Fruit fly (Drosophila melanogaster) whole organism, embryonic: Measurements from ENCODE around the gene mdlc.
A peak's percentile ranks its signal among the peaks of the same experiment; 100 is the strongest.

ENCODE experiments used
- Aef1 ChIP-seq: fragments of 200-800 bp; sonication (Bioruptor generic); IDR thresholded peaks from 3 replicates; pipeline ENCODE4 v1.3.6; 2022; ENCODE audit warnings: missing biosample characterization, missing genetic modification characterization
- Blimp-1 ChIP-seq: fragments of 200-800 bp; sonication (Bioruptor generic); optimal IDR thresholded peaks from 3 replicates; lab custom pipeline; 2018; ENCODE audit warnings: missing biosample characterization, missing genetic modification characterization, mild to moderate bottlenecking, moderate library complexity, missing genetic modification reagents
- BtbVII ChIP-seq: fragments of 200-800 bp; sonication (Bioruptor generic); optimal IDR thresholded peaks from 3 replicates; lab custom pipeline; 2017; ENCODE audit warnings: missing biosample characterization, mild to moderate bottlenecking, missing genetic modification characterization
- CG10321 ChIP-seq: fragments of 200-800 bp; sonication (Bioruptor generic); IDR thresholded peaks from 2 replicates; pipeline ENCODE4 v1.3.6; 2022; ENCODE audit warnings: missing biosample characterization, missing genetic modification characterization
- CG10959 ChIP-seq: fragments of 200-800 bp; sonication (Bioruptor generic); IDR thresholded peaks from 2 replicates; pipeline ENCODE4 v1.3.6; 2022; ENCODE audit warnings: missing biosample characterization, missing genetic modification characterization
- CG11085 ChIP-seq: fragments of 200-800 bp; sonication (Bioruptor generic); IDR thresholded peaks from 2 replicates; pipeline ENCODE4 v1.3.6; 2022; ENCODE audit warnings: missing biosample characterization, missing genetic modification characterization
- CG12659 ChIP-seq: fragments of 200-800 bp; sonication (Bioruptor generic); optimal IDR thresholded peaks from 3 replicates; lab custom pipeline; 2017; ENCODE audit warnings: mild to moderate bottlenecking, missing biosample characterization, missing genetic modification reagents, missing genetic modification characterization
- CG13296 ChIP-seq: fragments of 200-800 bp; sonication (Bioruptor generic); optimal IDR thresholded peaks from 3 replicates; lab custom pipeline; 2018; ENCODE audit warnings: missing biosample characterization, mild to moderate bottlenecking, missing genetic modification characterization
- CG14441 ChIP-seq: fragments of 200-800 bp; sonication (Bioruptor generic); IDR thresholded peaks from 2 replicates; pipeline ENCODE4 v1.3.6; 2022; ENCODE audit warnings: missing biosample characterization, missing genetic modification characterization
- CG15011 ChIP-seq: fragments of 200-800 bp; sonication (Bioruptor generic); optimal IDR thresholded peaks from 3 replicates; lab custom pipeline; 2018; ENCODE audit warnings: missing biosample characterization, mild to moderate bottlenecking, missing genetic modification characterization
- CG15269 ChIP-seq: fragments of 200-800 bp; sonication (Bioruptor generic); optimal IDR thresholded peaks from 2 replicates; lab custom pipeline; 2018; ENCODE audit warnings: missing biosample characterization, mild to moderate bottlenecking, missing genetic modification characterization, moderate library complexity
- CG16813 ChIP-seq: fragments of 200-800 bp; sonication (Bioruptor generic); IDR thresholded peaks from 3 replicates; pipeline ENCODE4 v1.3.6; 2022; ENCODE audit warnings: missing biosample characterization, missing genetic modification characterization; ENCODE audit not compliant: partially characterized antibody
- CG17186 ChIP-seq: fragments of 200-800 bp; sonication (Bioruptor generic); optimal IDR thresholded peaks from 3 replicates; lab custom pipeline; 2017; ENCODE audit warnings: missing biosample characterization, missing genetic modification reagents, missing genetic modification characterization
- CG17361 ChIP-seq: fragments of 200-800 bp; sonication (Bioruptor generic); IDR thresholded peaks from 3 replicates; pipeline ENCODE4 v1.3.6; 2022; ENCODE audit warnings: missing biosample characterization, missing genetic modification characterization
- CG18011 ChIP-seq: fragments of 200-800 bp; sonication (Bioruptor generic); optimal IDR thresholded peaks from 2 replicates; lab custom pipeline; 2017; ENCODE audit warnings: missing biosample characterization, missing genetic modification characterization, mild to moderate bottlenecking, moderate library complexity, missing genotype
- CG3065 ChIP-seq: fragments of 200-800 bp; sonication (Bioruptor generic); optimal IDR thresholded peaks from 2 replicates; lab custom pipeline; 2016; ENCODE audit warnings: missing biosample characterization, missing genetic modification characterization
- CG34224 ChIP-seq: fragments of 200-800 bp; sonication (Bioruptor generic); IDR thresholded peaks from 3 replicates; pipeline ENCODE4 v1.3.6; 2022; ENCODE audit warnings: missing biosample characterization, missing genetic modification characterization; ENCODE audit not compliant: partially characterized antibody
- CG4820 ChIP-seq: fragments of 200-800 bp; sonication (Bioruptor generic); optimal IDR thresholded peaks from 3 replicates; lab custom pipeline; 2016; ENCODE audit warnings: missing biosample characterization, missing genetic modification characterization
- CG5245 ChIP-seq: fragments of 200-800 bp; sonication (Bioruptor generic); optimal IDR thresholded peaks from 3 replicates; lab custom pipeline; 2016; ENCODE audit warnings: missing biosample characterization, missing genetic modification characterization
- CG7745 ChIP-seq: fragments of 200-800 bp; sonication (Bioruptor generic); optimal IDR thresholded peaks from 2 replicates; lab custom pipeline; 2018; ENCODE audit warnings: missing biosample characterization, mild to moderate bottlenecking, missing genetic modification characterization, moderate library complexity
- CG8765 ChIP-seq: fragments of 200-800 bp; sonication (Bioruptor generic); IDR thresholded peaks from 2 replicates; pipeline ENCODE4 v1.3.6; 2022; ENCODE audit warnings: missing biosample characterization, missing genetic modification characterization
- CG9437 ChIP-seq: fragments of 200-800 bp; sonication (Bioruptor generic); optimal IDR thresholded peaks from 2 replicates; lab custom pipeline; 2018; ENCODE audit warnings: missing biosample characterization, mild to moderate bottlenecking, missing genetic modification characterization
- CG9727 ChIP-seq: fragments of 200-800 bp; sonication (Bioruptor generic); optimal IDR thresholded peaks from 3 replicates; lab custom pipeline; 2017; ENCODE audit warnings: missing biosample characterization, mild to moderate bottlenecking, missing genetic modification characterization
- CG9797 ChIP-seq: fragments of 200-800 bp; sonication (Bioruptor generic); optimal IDR thresholded peaks from 3 replicates; lab custom pipeline; 2018; ENCODE audit warnings: missing biosample characterization, mild to moderate bottlenecking, missing genetic modification characterization
- Dbx ChIP-seq: fragments of 200-800 bp; sonication (Bioruptor generic); IDR thresholded peaks from 3 replicates; pipeline ENCODE4 v1.3.6; 2022; ENCODE audit warnings: missing biosample characterization, missing genetic modification characterization
- Deaf1 ChIP-seq: fragments of 200-800 bp; optimal IDR thresholded peaks from 3 replicates; lab custom pipeline; 2019; ENCODE audit warnings: missing biosample characterization, mild to moderate bottlenecking, missing genetic modification characterization, moderate library complexity
- Dfd ChIP-seq, 2 experiments: fragments of >200 bp; optimal IDR thresholded peaks; 2 replicates each; lab custom pipeline; 2017; ENCODE audit warnings: missing biosample characterization in 2 of 2, missing genetic modification characterization in 2 of 2
- Doc3 ChIP-seq: fragments of 200-800 bp; sonication (Bioruptor generic); IDR thresholded peaks from 3 replicates; pipeline ENCODE4 v1.3.6; 2022; ENCODE audit warnings: missing biosample characterization, missing genetic modification characterization; ENCODE audit not compliant: partially characterized antibody
- Hr51 ChIP-seq, 2 experiments: fragments of 200-800 bp; sonication (Bioruptor generic); optimal IDR thresholded peaks; 2 replicates in 1 of 2; 3 replicates in 1 of 2; lab custom pipeline; 2016 to 2018; ENCODE audit warnings: missing biosample characterization in 2 of 2, missing genetic modification characterization in 2 of 2, mild to moderate bottlenecking in 1 of 2, moderate library complexity in 1 of 2
- Myb ChIP-seq: fragments of 200-800 bp; sonication (Bioruptor generic); optimal IDR thresholded peaks from 2 replicates; lab custom pipeline; 2016; ENCODE audit warnings: missing biosample characterization, missing genetic modification characterization
- NK7.1 ChIP-seq: fragments of 200-800 bp; sonication (Bioruptor generic); optimal IDR thresholded peaks from 3 replicates; lab custom pipeline; 2016; ENCODE audit warnings: missing biosample characterization, missing genetic modification characterization
- Sry-β ChIP-seq: fragments of 200-800 bp; sonication (Bioruptor generic); optimal IDR thresholded peaks from 2 replicates; lab custom pipeline; 2018; ENCODE audit warnings: missing biosample characterization, mild to moderate bottlenecking, missing genetic modification characterization, moderate library complexity
- bowl ChIP-seq: fragments of 200-800 bp; sonication (Bioruptor generic); IDR thresholded peaks from 2 replicates; pipeline ENCODE4 v1.3.6; 2022; ENCODE audit warnings: missing biosample characterization, missing genetic modification characterization
- btn ChIP-seq: fragments of 200-800 bp; sonication (Bioruptor generic); optimal IDR thresholded peaks from 2 replicates; lab custom pipeline; 2016; ENCODE audit warnings: missing biosample characterization, missing genetic modification characterization
- cad ChIP-seq: fragments of >200 bp; optimal IDR thresholded peaks from 2 replicates; lab custom pipeline; 2017; ENCODE audit warnings: missing biosample characterization, missing genetic modification characterization
- cato ChIP-seq: fragments of 200-800 bp; sonication (Bioruptor generic); optimal IDR thresholded peaks from 2 replicates; lab custom pipeline; 2016; ENCODE audit warnings: missing biosample characterization, missing genetic modification characterization, borderline replicate concordance
- chinmo ChIP-seq: fragments of 200-800 bp; sonication (Bioruptor generic); IDR thresholded peaks from 4 replicates; pipeline ENCODE4 v1.3.6; 2022; ENCODE audit warnings: missing biosample characterization, missing genetic modification characterization; ENCODE audit not compliant: partially characterized antibody
- danr ChIP-seq: fragments of 200-800 bp; sonication (Bioruptor generic); IDR thresholded peaks from 2 replicates; pipeline ENCODE4 v1.3.6; 2022; ENCODE audit warnings: missing biosample characterization, missing genetic modification characterization
- dpn ChIP-seq, 2 experiments: fragments of 200-800 bp; sonication (Bioruptor generic); optimal IDR thresholded peaks; 3 replicates each; lab custom pipeline; 2016; ENCODE audit warnings: missing biosample characterization in 2 of 2, missing genetic modification characterization in 2 of 2
- eve ChIP-seq, 2 experiments: fragments of >200 bp; optimal IDR thresholded peaks; 2 replicates each; lab custom pipeline; 2017; ENCODE audit warnings: missing biosample characterization in 2 of 2, missing genetic modification characterization in 2 of 2
- inv ChIP-seq: fragments of 200-800 bp; sonication (Bioruptor generic); IDR thresholded peaks from 2 replicates; pipeline ENCODE4 v1.3.6; 2022; ENCODE audit warnings: missing biosample characterization, missing genetic modification characterization; ENCODE audit not compliant: partially characterized antibody
- pros ChIP-seq: fragments of 200-800 bp; sonication (Bioruptor generic); optimal IDR thresholded peaks from 3 replicates; lab custom pipeline; 2019; ENCODE audit warnings: missing biosample characterization, mild to moderate bottlenecking, missing genetic modification characterization, moderate library complexity
- repo ChIP-seq: fragments of 200-800 bp; sonication (Bioruptor generic); optimal IDR thresholded peaks from 2 replicates; lab custom pipeline; 2016; ENCODE audit warnings: missing biosample characterization, missing genetic modification characterization

The mdlc gene

DNA sequence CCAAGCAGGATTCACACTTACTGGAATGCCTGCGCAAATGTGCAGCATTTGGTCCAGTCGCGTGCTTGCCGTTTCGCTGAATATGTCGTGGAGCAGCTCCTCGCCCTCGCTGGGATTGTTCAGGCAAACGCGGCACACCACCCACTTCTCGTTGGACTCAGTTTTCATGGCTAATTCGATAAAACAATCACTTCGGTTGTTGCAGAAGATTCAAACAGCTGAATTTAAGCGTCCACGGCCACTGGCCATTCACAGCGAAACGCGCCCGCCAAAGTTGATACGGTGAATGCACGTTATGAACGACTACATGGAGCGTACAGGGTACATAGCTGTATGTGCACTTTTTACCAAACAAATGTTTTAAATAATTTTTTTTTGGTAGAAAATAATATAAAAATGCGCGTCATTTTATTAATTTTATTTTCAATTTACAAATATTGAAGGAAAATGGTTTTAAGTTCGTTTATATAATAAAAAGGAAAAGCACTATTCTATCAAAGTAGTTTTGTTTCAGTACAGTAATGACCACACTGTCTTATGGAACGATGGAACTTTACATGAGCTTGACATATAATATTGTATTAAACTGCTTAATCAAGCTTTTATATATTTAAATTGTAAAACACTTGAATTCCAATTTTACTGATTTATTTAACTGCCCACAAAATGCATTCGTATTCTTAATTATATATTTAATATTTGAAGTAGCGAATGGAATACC is 26.3 kb upstream of the mdlc start, which contains the start of gene trem (continued):
- TF ChIP-seq NK7.1 (GFP tag; lab: Kevin White, UChicago) (no peak), CG9797 (GFP tag; lab: Kevin White, UChicago) (no peak), eve (GFP tag; optimal IDR thresholded peaks at IDR 0.05; lab: Kevin White, UChicago) (no peak), Blimp-1 (GFP tag; lab: Kevin White, UChicago) (no peak), chinmo (GFP tag; lab: Robert Waterston, UW) (no peak), CG17361 (GFP tag; lab: Robert Waterston, UW) (peak; percentile 95), cato (peak; percentile 73), CG13296 (GFP tag; lab: Kevin White, UChicago) (peak; percentile 41), CG10959 (0 out of 2 replicates have a peak, but pooled peaks have one; percentile 12), CG10321 (no peak), danr (peak; percentile 37; the same call in 1 of the 2 replicates), Myb (peak; percentile 10), CG15269 (tag; lab: Kevin White, UChicago) (no peak), CG5245 (GFP tag; lab: Kevin White, UChicago) (no peak), CG18011 (GFP tag; lab: Kevin White, UChicago) (peak; percentile 44), bowl (GFP tag; lab: Robert Waterston, UW) (no peak), inv (GFP tag; lab: Robert Waterston, UW) (no peak), Doc3 (no peak), CG34224 (GFP tag; lab: Robert Waterston, UW) (no peak), CG17186 (GFP tag; lab: Kevin White, UChicago) (no peak), cad (GFP tag; lab: Kevin White, UChicago) (no peak), CG9437 (GFP tag; lab: Kevin White, UChicago) (peak; percentile 81), Dfd (GFP tag; optimal IDR thresholded peaks at IDR 0.05; lab: Kevin White, UChicago) (no peak), CG8765 (GFP tag; lab: Robert Waterston, UW) (peak; percentile 61), Deaf1 (tag; lab: Kevin White, UChicago) (no peak), repo (GFP tag; lab: Kevin White, UChicago) (no peak), CG7745 (tag; lab: Kevin White, UChicago) (no peak), CG4820 (GFP tag; lab: Kevin White, UChicago) (peak; percentile 64), Hr51 (GFP tag; optimal IDR thresholded peaks at IDR 0.05; lab: Kevin White, UChicago) (peak; percentile 12 to 74), dpn (GFP tag; optimal IDR thresholded peaks at IDR 0.05; lab: Kevin White, UChicago) (peak; percentile 58), CG14441 (GFP tag; lab: Robert Waterston, UW) (peak; percentile 66), btn (GFP tag; lab: Kevin White, UChicago) (no peak), CG9727 (GFP tag; lab: Kevin White, UChicago) (peak; percentile 88), pros (GFP tag; lab: Kevin White, UChicago) (no peak), Sry-β (GFP tag; lab: Kevin White, UChicago) (no peak), CG3065 (GFP tag; lab: Kevin White, UChicago) (peak; percentile 22), Dbx (GFP tag; lab: Robert Waterston, UW) (peak; percentile 50; the same call in 1 of the 3 replicates), BtbVII (GFP tag; lab: Kevin White, UChicago) (peak; percentile 56), CG11085 (peak; percentile 56), Aef1 (peak; percentile 60; the same call in 2 of the 3 replicates), CG16813 (GFP tag; lab: Robert Waterston, UW) (no peak), CG12659 (GFP tag; lab: Kevin White, UChicago) (peak; percentile 80), CG15011 (GFP tag; lab: Kevin White, UChicago) (no peak)
